Fruit fly (Drosophila melanogaster): Measurements from ENCODE around the gene CG44574.

CG44574 gene

DNA sequence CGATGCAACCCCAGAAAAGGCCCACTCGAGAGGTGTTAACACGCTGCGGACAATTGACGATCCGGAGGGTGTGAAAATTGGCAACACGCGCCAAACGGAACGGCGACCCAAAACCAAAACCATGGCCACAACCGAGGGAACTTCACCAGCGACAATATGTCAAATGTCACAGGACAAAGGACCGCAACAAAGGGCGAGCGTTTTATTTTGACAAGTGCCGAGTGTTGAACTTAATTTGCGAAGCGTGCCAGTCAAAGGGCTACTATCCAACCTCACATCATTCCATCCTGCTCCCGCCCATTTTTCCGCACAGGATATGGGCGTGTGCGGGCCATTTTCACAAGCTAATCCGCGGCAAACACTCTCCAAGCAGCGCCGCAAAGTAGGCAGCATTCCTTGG, 43.8 kb downstream of the CG44574 start:
- TF ChIP-seq Hr83 (GFP tag; optimal IDR thresholded peaks at IDR 0.05; ENCODE audit: poor library complexity, severe bottlenecking) (no peak), rgr (GFP tag; optimal IDR thresholded peaks at IDR 0.05) (no peak), sv (GFP tag; optimal IDR thresholded peaks at IDR 0.05) (no peak), Abd-B (GFP tag; optimal IDR thresholded peaks at IDR 0.05) (no peak), brk (GFP tag; optimal IDR thresholded peaks at IDR 0.05) (no peak), CrebA (GFP tag; optimal IDR thresholded peaks at IDR 0.05; ENCODE audit: borderline replicate concordance) (no peak), Dfd (GFP tag; optimal IDR thresholded peaks at IDR 0.05) (no peak)
